Worm (Caenorhabditis elegans): ENCODE measurements around the gene ZK355.8.

Gene ZK355.8

ce11 chrII:2888957-2889630 is 38.5 kb upstream of the ZK355.8 start, which contains the start of gene pinn-1:
Gene pinn-1 (minus strand): TSS chrII:2889007.
- TF ChIP-seq ceh-16 (tag; optimal IDR thresholded peaks at IDR 0.05) (peak; percentile 73), alr-1 (tag; optimal IDR thresholded peaks at IDR 0.05) (no peak), mdl-1 (tag; optimal IDR thresholded peaks at IDR 0.05) (peak in 1 of 2 experiments; percentile 10), crh-2 (tag; optimal IDR thresholded peaks at IDR 0.05) (peak; percentile 87), Y55F3AM.14 (GFP tag; optimal IDR thresholded peaks at IDR 0.05) (peak; percentile 50), ama-1 (optimal IDR thresholded peaks at IDR 0.05) (no peak), aly-2 (tag; optimal IDR thresholded peaks at IDR 0.05) (no peak), nhr-12 (tag; optimal IDR thresholded peaks at IDR 0.05) (peak; percentile 56), nhr-23 (tag; optimal IDR thresholded peaks at IDR 0.05) (no peak), lin-11 (tag; optimal IDR thresholded peaks at IDR 0.05) (peak; percentile 78), egl-27 (tag; optimal IDR thresholded peaks at IDR 0.05) (peak; percentile 61), ztf-4 (tag; optimal IDR thresholded peaks at IDR 0.05) (peak; percentile 53), peb-1 (tag; optimal IDR thresholded peaks at IDR 0.05) (no peak), unc-62 (GFP tag; optimal IDR thresholded peaks at IDR 0.05) (no peak), C34F6.9 (tag; optimal IDR thresholded peaks at IDR 0.05) (peak; percentile 87), R02D3.7 (tag; optimal IDR thresholded peaks at IDR 0.05) (peak; percentile 10), dmd-4 (tag; optimal IDR thresholded peaks at IDR 0.05) (no peak), skn-1 (tag; optimal IDR thresholded peaks at IDR 0.05) (no peak), ztf-11 (tag; optimal IDR thresholded peaks at IDR 0.05) (no peak), nhr-11 (tag; optimal IDR thresholded peaks at IDR 0.05) (no peak), unc-55 (GFP tag; optimal IDR thresholded peaks at IDR 0.05) (peak; percentile 94), mab-5 (tag; optimal IDR thresholded peaks at IDR 0.05) (peak; percentile 61), sma-9 (GFP tag; optimal IDR thresholded peaks at IDR 0.05) (peak; percentile 94), sma-9 (tag; optimal IDR thresholded peaks at IDR 0.05) (no peak), nhr-77 (tag; optimal IDR thresholded peaks at IDR 0.05) (peak; percentile 73), sma-3 (GFP tag; optimal IDR thresholded peaks at IDR 0.05) (peak; percentile 93), ZK546.5 (tag; optimal IDR thresholded peaks at IDR 0.05) (no peak), lin-39 (tag; optimal IDR thresholded peaks at IDR 0.05) (no peak), unc-39 (tag; optimal IDR thresholded peaks at IDR 0.05) (no peak), snpc-4 (tag; optimal IDR thresholded peaks at IDR 0.05) (peak; percentile 60), fos-1 (tag; optimal IDR thresholded peaks at IDR 0.05) (peak; percentile 85), mbf-1 (tag; optimal IDR thresholded peaks at IDR 0.05) (no peak), nhr-6 (tag; optimal IDR thresholded peaks at IDR 0.05) (peak; percentile 14), nhr-237 (tag; optimal IDR thresholded peaks at IDR 0.05) (no peak), ceh-82 (tag; optimal IDR thresholded peaks at IDR 0.05) (peak; percentile 48), nhr-129 (tag; optimal IDR thresholded peaks at IDR 0.05) (peak; percentile 63), nhr-10 (tag; optimal IDR thresholded peaks at IDR 0.05) (peak; percentile 62), lin-13 (GFP tag; optimal IDR thresholded peaks at IDR 0.05) (peak; percentile 95), gmeb-1 (tag; optimal IDR thresholded peaks at IDR 0.05) (peak; percentile 87), sem-4 (tag; optimal IDR thresholded peaks at IDR 0.05) (peak; percentile 83), F13H6.1 (tag; optimal IDR thresholded peaks at IDR 0.05) (peak; percentile 90), blmp-1 (tag; optimal IDR thresholded peaks at IDR 0.05; ENCODE audit: insufficient read depth) (no peak), nhr-25 (tag; optimal IDR thresholded peaks at IDR 0.05) (peak; percentile 88), elt-3 (tag; optimal IDR thresholded peaks at IDR 0.05) (no peak), ztf-1 (GFP tag; conservative IDR thresholded peaks at IDR 0.05) (0 out of 2 replicates have a peak, but pooled peaks have one; percentile 56), nhr-21 (tag; optimal IDR thresholded peaks at IDR 0.05) (peak; percentile 87), zag-1 (tag; optimal IDR thresholded peaks at IDR 0.05) (peak; percentile 66), elt-1 (tag; optimal IDR thresholded peaks at IDR 0.05) (no peak), lsy-2 (tag; optimal IDR thresholded peaks at IDR 0.05) (peak; percentile 88 to 91)
